Worm (Caenorhabditis elegans) whole organism, midembryonic: ENCODE results near the gene C34C6.3.

Source experiments
- cog-1 ChIP-seq: sonication (generic microtip); optimal IDR thresholded peaks from 2 replicates; lab custom pipeline; 2016; ENCODE audit warnings: missing genetic modification characterization, missing compliant biosample characterization
- flt-1 ChIP-seq: fragments of 200-800 bp; sonication (Bioruptor generic); IDR thresholded peaks from 2 replicates; pipeline ENCODE4 v1.3.6; 2022; ENCODE audit warnings: missing genetic modification characterization, missing compliant biosample characterization
- klf-2 ChIP-seq: fragments of 200-800 bp; sonication (Bioruptor generic); conservative IDR thresholded peaks from 2 replicates; pipeline ENCODE4 v1.3.6; 2022; ENCODE audit warnings: missing genetic modification reagents, missing genetic modification characterization, missing compliant biosample characterization
- med-1 ChIP-seq: sonication (generic microtip); optimal IDR thresholded peaks from 2 replicates; lab custom pipeline; 2017; ENCODE audit warnings: missing genetic modification characterization, mild to moderate bottlenecking, missing compliant biosample characterization, antibody characterized with exemption, missing genetic modification reagents; ENCODE audit not compliant: insufficient read depth
- ref-1 ChIP-seq: fragments of 200-800 bp; sonication (Bioruptor generic); conservative IDR thresholded peaks from 2 replicates; pipeline ENCODE4 v1.3.6; 2022; ENCODE audit warnings: missing genetic modification reagents, missing genetic modification characterization, missing compliant biosample characterization
- ztf-23 ChIP-seq: fragments of 200-800 bp; sonication (Bioruptor generic); IDR thresholded peaks from 2 replicates; pipeline ENCODE4 v1.3.6; 2022; ENCODE audit warnings: missing genetic modification reagents, missing genetic modification characterization, missing compliant biosample characterization
- ztf-29 ChIP-seq: fragments of 200-800 bp; sonication (Bioruptor generic); IDR thresholded peaks from 2 replicates; pipeline ENCODE4 v1.3.6; 2022; ENCODE audit warnings: missing genetic modification reagents, missing genetic modification characterization, missing compliant biosample characterization

DNA sequence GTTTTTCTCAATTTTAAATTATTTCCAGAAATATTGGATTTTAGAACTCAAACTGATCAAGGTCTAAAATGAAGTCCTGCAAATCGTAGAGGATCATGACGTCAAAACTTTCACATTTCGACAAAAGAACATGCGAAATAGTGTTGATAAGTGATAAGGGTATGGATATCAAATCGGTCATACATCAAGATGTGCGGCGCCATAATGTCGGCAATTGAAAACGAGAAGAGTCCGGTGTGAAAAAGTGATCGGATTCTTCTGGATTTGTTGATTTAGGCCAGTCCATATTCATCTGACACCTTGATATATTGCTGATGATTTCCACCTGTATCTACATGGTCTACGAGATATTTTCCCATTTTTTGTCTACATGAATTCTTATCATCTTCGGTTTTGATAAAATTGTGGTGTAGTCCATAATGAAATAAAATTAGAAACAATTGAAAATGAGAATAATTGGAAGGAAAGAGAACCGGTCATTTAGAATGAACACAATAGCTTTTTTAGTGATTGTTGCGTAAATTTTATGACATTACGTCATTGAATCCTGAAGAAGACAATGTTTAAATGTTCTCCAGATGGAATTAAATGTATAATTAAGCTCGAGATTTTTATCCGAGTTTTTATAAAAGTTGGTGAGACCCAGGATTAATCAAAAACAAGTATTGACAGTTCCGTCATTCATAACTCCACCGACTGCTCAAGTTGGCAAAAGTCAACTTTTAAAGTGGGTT, 39.4 kb downstream of the C34C6.3 start:
- TF ChIP-seq ztf-29: no peak
- no peak for TF ChIP-seq cog-1 (tag; lab: Kevin White, UChicago)
- TF ChIP-seq ref-1: no peak
- TF ChIP-seq med-1 (GFP tag; lab: Kevin White, UChicago): no peak
- no peak for TF ChIP-seq klf-2 (GFP tag; lab: Robert Waterston, UW)
- TF ChIP-seq ztf-23 (GFP tag; lab: Robert Waterston, UW): no peak
- no peak for TF ChIP-seq flt-1 (GFP tag; lab: Robert Waterston, UW)
